Fruit fly (Drosophila melanogaster): Measurements from ENCODE around the gene CG33725.

CG33725 gene

DNA sequence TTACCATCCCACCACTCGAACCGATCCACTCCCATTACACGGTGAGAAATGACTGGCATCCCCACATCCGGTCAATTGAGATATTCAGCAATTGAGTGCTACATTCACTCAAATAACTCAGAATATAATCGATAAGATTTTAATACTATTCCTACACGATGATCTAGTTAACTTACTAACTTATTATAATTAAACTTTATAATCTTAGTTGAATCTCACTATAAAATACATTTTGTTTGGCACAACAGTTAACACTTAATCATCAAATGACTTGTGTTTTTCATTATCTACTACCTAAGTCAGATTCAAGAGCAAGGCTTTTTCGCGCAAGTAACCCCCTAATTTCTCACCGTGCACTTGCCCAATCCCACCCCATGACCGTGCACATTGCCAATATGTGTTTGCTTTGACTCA lies 12.9 kb downstream of the CG33725 start (continued):
- TF ChIP-seq Ets97D (GFP tag; optimal IDR thresholded peaks at IDR 0.05) (no peak), CG9932 (GFP tag; IDR thresholded peaks at IDR 0.05) (no peak), CG34224 (GFP tag; IDR thresholded peaks at IDR 0.05; ENCODE audit: partially characterized antibody) (no peak), nau (GFP tag; optimal IDR thresholded peaks at IDR 0.05) (peak; percentile 31), ken (GFP tag; IDR thresholded peaks at IDR 0.05) (no peak), bcd (GFP tag; optimal IDR thresholded peaks at IDR 0.05) (peak; percentile 15), ci (GFP tag; IDR thresholded peaks at IDR 0.05) (no peak), danr (GFP tag; IDR thresholded peaks at IDR 0.05) (no peak), CG4617 (GFP tag; optimal IDR thresholded peaks at IDR 0.05; ENCODE audit: borderline replicate concordance) (no peak), bsh (GFP tag; optimal IDR thresholded peaks at IDR 0.05) (peak; percentile 27 to 83), ATbp (GFP tag; optimal IDR thresholded peaks at IDR 0.05) (peak; percentile 24), mam (GFP tag; optimal IDR thresholded peaks at IDR 0.05) (peak; percentile 8), HHEX (GFP tag; optimal IDR thresholded peaks at IDR 0.05) (peak; percentile 8), lilli (GFP tag; optimal IDR thresholded peaks at IDR 0.05) (peak; percentile 53), Stat92E (GFP tag; optimal IDR thresholded peaks at IDR 0.05) (no peak), Blimp-1 (GFP tag; optimal IDR thresholded peaks at IDR 0.05) (peak; percentile 44), CG1233 (GFP tag; optimal IDR thresholded peaks at IDR 0.05) (peak; percentile 45), E2f2 (GFP tag; IDR thresholded peaks at IDR 0.05) (no peak), CG8765 (GFP tag; IDR thresholded peaks at IDR 0.05) (no peak), B-H2 (GFP tag; optimal IDR thresholded peaks at IDR 0.05) (no peak), CG18764 (GFP tag; optimal IDR thresholded peaks at IDR 0.05) (no peak), CG14710 (tag; optimal IDR thresholded peaks at IDR 0.05) (peak; percentile 24), chinmo (GFP tag; IDR thresholded peaks at IDR 0.05; ENCODE audit: partially characterized antibody) (no peak), Xrp1 (GFP tag; IDR thresholded peaks at IDR 0.05) (0 out of 2 replicates have a peak, but pooled peaks have one; percentile 26), CG10147 (GFP tag; optimal IDR thresholded peaks at IDR 0.05) (peak; percentile 13), gt (GFP tag; IDR thresholded peaks at IDR 0.05) (no peak), Vsx1 (GFP tag; optimal IDR thresholded peaks at IDR 0.05) (peak; percentile 8), Doc3 (GFP tag; IDR thresholded peaks at IDR 0.05; ENCODE audit: partially characterized antibody) (no peak), Oaz (GFP tag; IDR thresholded peaks at IDR 0.05) (no peak), caup (GFP tag; optimal IDR thresholded peaks at IDR 0.05; ENCODE audit: severe bottlenecking) (peak; percentile 11), D (optimal IDR thresholded peaks at IDR 0.05) (no peak), D (GFP tag; optimal IDR thresholded peaks at IDR 0.05) (peak; percentile 40), CG10654 (GFP tag; optimal IDR thresholded peaks at IDR 0.05) (peak; percentile 35), Drgx (GFP tag; IDR thresholded peaks at IDR 0.05) (peak; percentile 59), ttk (GFP tag; IDR thresholded peaks at IDR 0.05) (no peak), CG17612 (GFP tag; IDR thresholded peaks at IDR 0.05) (no peak), ac (GFP tag; optimal IDR thresholded peaks at IDR 0.05) (no peak), H2.0 (GFP tag; IDR thresholded peaks at IDR 0.05) (no peak), TFAM (GFP tag; optimal IDR thresholded peaks at IDR 0.05) (no peak), Side (GFP tag; optimal IDR thresholded peaks at IDR 0.05) (no peak), Max (GFP tag; optimal IDR thresholded peaks at IDR 0.05) (no peak), ssp (GFP tag; IDR thresholded peaks at IDR 0.05) (0 out of 2 replicates have a peak, but pooled peaks have one; percentile 11), CG7372 (GFP tag; IDR thresholded peaks at IDR 0.05) (no peak), CG7963 (GFP tag; IDR thresholded peaks at IDR 0.05; ENCODE audit: partially characterized antibody) (no peak), CG1529 (GFP tag; optimal IDR thresholded peaks at IDR 0.05) (peak; percentile 24), CG11696 (GFP tag; IDR thresholded peaks at IDR 0.05) (no peak), ap (GFP tag; IDR thresholded peaks at IDR 0.05) (no peak), prd (optimal IDR thresholded peaks at IDR 0.05) (no peak), prd (GFP tag; IDR thresholded peaks at IDR 0.05) (peak; percentile 37; the same call in 1 of the 3 replicates), Xbp1 (GFP tag; optimal IDR thresholded peaks at IDR 0.05) (peak; percentile 36), Antp (GFP tag; optimal IDR thresholded peaks at IDR 0.05) (no peak)
